Fruit fly (Drosophila melanogaster) whole organism, embryonic: ENCODE data around the gene CG31633.

ENCODE experiments used
- Adf1 ChIP-seq: fragments of 200-800 bp; sonication (Bioruptor generic); IDR thresholded peaks from 2 replicates; pipeline ENCODE4 v1.3.6; 2022; ENCODE audit warnings: missing biosample characterization, missing genetic modification characterization
- CG10366 ChIP-seq: fragments of 200-800 bp; sonication (Bioruptor generic); IDR thresholded peaks from 2 replicates; pipeline ENCODE4 v1.3.6; 2022; ENCODE audit warnings: missing biosample characterization, missing genetic modification characterization
- CG10654 ChIP-seq: fragments of 200-800 bp; sonication (Bioruptor generic); optimal IDR thresholded peaks from 2 replicates; lab custom pipeline; 2016; ENCODE audit warnings: missing biosample characterization, missing genetic modification characterization
- CG11085 ChIP-seq: fragments of 200-800 bp; sonication (Bioruptor generic); IDR thresholded peaks from 2 replicates; pipeline ENCODE4 v1.3.6; 2022; ENCODE audit warnings: missing biosample characterization, missing genetic modification characterization
- CG12155 ChIP-seq: fragments of 200-800 bp; sonication (Bioruptor generic); optimal IDR thresholded peaks from 3 replicates; lab custom pipeline; 2016; ENCODE audit warnings: missing biosample characterization, missing genetic modification characterization
- CG12299 ChIP-seq: fragments of 200-800 bp; sonication (Bioruptor generic); optimal IDR thresholded peaks from 2 replicates; lab custom pipeline; 2018; ENCODE audit warnings: missing biosample characterization, mild to moderate bottlenecking, missing genetic modification characterization
- CG12391 ChIP-seq: fragments of 200-800 bp; sonication (Bioruptor generic); optimal IDR thresholded peaks from 3 replicates; lab custom pipeline; 2018; ENCODE audit warnings: missing biosample characterization, mild to moderate bottlenecking, missing genetic modification characterization, moderate library complexity
- CG12769 ChIP-seq: fragments of 200-800 bp; sonication (Bioruptor generic); optimal IDR thresholded peaks from 2 replicates; lab custom pipeline; 2019; ENCODE audit warnings: missing biosample characterization, mild to moderate bottlenecking, missing genetic modification characterization, moderate library complexity
- CG13123 ChIP-seq: fragments of 200-800 bp; sonication (Bioruptor generic); optimal IDR thresholded peaks from 2 replicates; lab custom pipeline; 2016; ENCODE audit warnings: missing biosample characterization, missing genetic modification characterization
- CG14050 ChIP-seq: fragments of 200-800 bp; sonication (Bioruptor generic); IDR thresholded peaks from 3 replicates; pipeline ENCODE4 v1.3.6; 2022; ENCODE audit warnings: missing biosample characterization, missing genetic modification characterization
- CG15269 ChIP-seq: fragments of 200-800 bp; sonication (Bioruptor generic); optimal IDR thresholded peaks from 2 replicates; lab custom pipeline; 2018; ENCODE audit warnings: missing biosample characterization, mild to moderate bottlenecking, missing genetic modification characterization, moderate library complexity
- CG16863 ChIP-seq: fragments of 200-800 bp; sonication (Bioruptor generic); optimal IDR thresholded peaks from 3 replicates; lab custom pipeline; 2016; ENCODE audit warnings: missing biosample characterization, missing genetic modification characterization
- CG2116 ChIP-seq: fragments of 200-800 bp; sonication (Bioruptor generic); optimal IDR thresholded peaks from 3 replicates; lab custom pipeline; 2018; ENCODE audit warnings: missing biosample characterization, mild to moderate bottlenecking, missing genetic modification characterization
- CG2129 ChIP-seq: fragments of 200-800 bp; sonication (Bioruptor generic); IDR thresholded peaks from 2 replicates; pipeline ENCODE4 v1.3.6; 2022; ENCODE audit warnings: missing biosample characterization, missing genetic modification characterization; ENCODE audit not compliant: partially characterized antibody
- CG2889 ChIP-seq: fragments of 200-800 bp; sonication (Bioruptor generic); IDR thresholded peaks from 3 replicates; pipeline ENCODE4 v1.3.6; 2022; ENCODE audit warnings: missing biosample characterization, missing genetic modification characterization
- CG30403 ChIP-seq: fragments of 200-800 bp; sonication (Bioruptor generic); optimal IDR thresholded peaks from 3 replicates; lab custom pipeline; 2016; ENCODE audit warnings: missing biosample characterization, missing genetic modification characterization
- CG3065 ChIP-seq: fragments of 200-800 bp; sonication (Bioruptor generic); optimal IDR thresholded peaks from 2 replicates; lab custom pipeline; 2016; ENCODE audit warnings: missing biosample characterization, missing genetic modification characterization
- CG31388 ChIP-seq: fragments of 200-800 bp; sonication (Bioruptor generic); optimal IDR thresholded peaks from 2 replicates; lab custom pipeline; 2016; ENCODE audit warnings: missing biosample characterization, missing genetic modification characterization
- CG31441 ChIP-seq: fragments of 200-800 bp; sonication (Bioruptor generic); IDR thresholded peaks from 2 replicates; pipeline ENCODE4 v1.3.6; 2022; ENCODE audit warnings: missing biosample characterization, missing genetic modification characterization
- CG32767 ChIP-seq: fragments of 200-800 bp; sonication (Bioruptor generic); IDR thresholded peaks from 2 replicates; pipeline ENCODE4 v1.3.6; 2022; ENCODE audit warnings: missing biosample characterization, missing genetic modification characterization
- CG3281 ChIP-seq: fragments of 200-800 bp; sonication (Bioruptor generic); optimal IDR thresholded peaks from 3 replicates; lab custom pipeline; 2017; ENCODE audit warnings: missing biosample characterization, mild to moderate bottlenecking, missing genetic modification characterization
- CG33557 ChIP-seq: fragments of 200-800 bp; sonication (Bioruptor generic); optimal IDR thresholded peaks from 2 replicates; lab custom pipeline; 2019; ENCODE audit warnings: missing biosample characterization, mild to moderate bottlenecking, missing genetic modification characterization, moderate library complexity
- CG6175 ChIP-seq: fragments of 200-800 bp; sonication (Bioruptor generic); IDR thresholded peaks from 3 replicates; pipeline ENCODE4 v1.3.6; 2022; ENCODE audit warnings: missing biosample characterization, missing genetic modification characterization
- CG6272 ChIP-seq: fragments of 200-800 bp; sonication (Bioruptor generic); IDR thresholded peaks from 2 replicates; pipeline ENCODE4 v1.3.6; 2022; ENCODE audit warnings: missing biosample characterization, missing genetic modification characterization
- CG6791 ChIP-seq: fragments of 200-800 bp; sonication (Bioruptor generic); IDR thresholded peaks from 3 replicates; pipeline ENCODE4 v1.3.6; 2022; ENCODE audit warnings: missing biosample characterization, missing genetic modification characterization; ENCODE audit not compliant: partially characterized antibody
- CG9727 ChIP-seq: fragments of 200-800 bp; sonication (Bioruptor generic); optimal IDR thresholded peaks from 3 replicates; lab custom pipeline; 2017; ENCODE audit warnings: missing biosample characterization, mild to moderate bottlenecking, missing genetic modification characterization
- CG9817 ChIP-seq: fragments of 200-800 bp; sonication (Bioruptor generic); optimal IDR thresholded peaks from 2 replicates; lab custom pipeline; 2018; ENCODE audit warnings: missing biosample characterization, mild to moderate bottlenecking, missing genetic modification characterization, moderate library complexity
- CHES-1-like ChIP-seq: fragments of 200-800 bp; sonication (Bioruptor generic); optimal IDR thresholded peaks from 2 replicates; lab custom pipeline; 2016; ENCODE audit warnings: missing biosample characterization, missing genetic modification characterization
- D19A ChIP-seq: fragments of 200-800 bp; optimal IDR thresholded peaks from 3 replicates; lab custom pipeline; 2019; ENCODE audit warnings: missing biosample characterization, mild to moderate bottlenecking, missing genetic modification characterization, moderate library complexity
- Dref ChIP-seq: fragments of 200-800 bp; sonication (Bioruptor generic); IDR thresholded peaks from 2 replicates; pipeline ENCODE4 v1.3.6; 2022; ENCODE audit warnings: missing biosample characterization, missing genetic modification characterization
- HHEX ChIP-seq: fragments of 200-800 bp; sonication (Bioruptor generic); optimal IDR thresholded peaks from 3 replicates; lab custom pipeline; 2017; ENCODE audit warnings: missing biosample characterization, mild to moderate bottlenecking, missing genetic modification characterization, missing genetic modification reagents
- Nf-YB ChIP-seq: fragments of 200-800 bp; sonication (Bioruptor generic); optimal IDR thresholded peaks from 3 replicates; lab custom pipeline; 2019; ENCODE audit warnings: missing biosample characterization, mild to moderate bottlenecking, missing genetic modification characterization, moderate library complexity
- Ravus ChIP-seq: fragments of 200-800 bp; sonication (Bioruptor generic); IDR thresholded peaks from 2 replicates; pipeline ENCODE4 v1.3.6; 2022; ENCODE audit warnings: missing biosample characterization, missing genetic modification characterization
- Ssrp ChIP-seq: fragments of 200-800 bp; sonication (Bioruptor generic); optimal IDR thresholded peaks from 2 replicates; lab custom pipeline; 2018; ENCODE audit warnings: missing biosample characterization, mild to moderate bottlenecking, missing genetic modification characterization, moderate library complexity
- ac ChIP-seq: fragments of 200-800 bp; sonication (Bioruptor generic); optimal IDR thresholded peaks from 3 replicates; lab custom pipeline; 2017; ENCODE audit warnings: missing biosample characterization, mild to moderate bottlenecking, missing genetic modification characterization
- ap ChIP-seq: fragments of 200-800 bp; sonication (Bioruptor generic); IDR thresholded peaks from 2 replicates; pipeline ENCODE4 v1.3.6; 2022; ENCODE audit warnings: missing biosample characterization, missing genetic modification characterization
- az2 ChIP-seq: fragments of 200-800 bp; sonication (Bioruptor generic); optimal IDR thresholded peaks from 3 replicates; lab custom pipeline; 2016; ENCODE audit warnings: missing biosample characterization, missing genetic modification characterization
- bowl ChIP-seq: fragments of 200-800 bp; sonication (Bioruptor generic); IDR thresholded peaks from 2 replicates; pipeline ENCODE4 v1.3.6; 2022; ENCODE audit warnings: missing biosample characterization, missing genetic modification characterization
- chm ChIP-seq: fragments of 200-800 bp; sonication (Bioruptor generic); IDR thresholded peaks from 2 replicates; pipeline ENCODE4 v1.3.6; 2022; ENCODE audit warnings: missing biosample characterization, missing genetic modification characterization
- crp ChIP-seq, 2 experiments: fragments of 200-800 bp; sonication (Bioruptor generic); optimal IDR thresholded peaks; 2 replicates in 1 of 2; 3 replicates in 1 of 2; lab custom pipeline; 2017; ENCODE audit warnings: missing biosample characterization in 2 of 2, missing genetic modification characterization in 2 of 2, mild to moderate bottlenecking in 1 of 2, moderate library complexity in 1 of 2
- cwo ChIP-seq: fragments of 200-800 bp; sonication (Bioruptor generic); optimal IDR thresholded peaks from 3 replicates; lab custom pipeline; 2017; ENCODE audit warnings: missing biosample characterization, missing genetic modification characterization, mild to moderate bottlenecking, moderate library complexity, missing genetic modification reagents
- fru ChIP-seq: fragments of >200 bp; optimal IDR thresholded peaks from 2 replicates; lab custom pipeline; 2017
- grn ChIP-seq: fragments of 200-800 bp; sonication (Bioruptor generic); optimal IDR thresholded peaks from 3 replicates; lab custom pipeline; 2017; ENCODE audit warnings: missing biosample characterization, missing genetic modification characterization
- gsb-n ChIP-seq: fragments of 200-800 bp; sonication (Bioruptor generic); optimal IDR thresholded peaks from 3 replicates; lab custom pipeline; 2018; ENCODE audit warnings: missing biosample characterization, mild to moderate bottlenecking, missing genetic modification characterization
- kah ChIP-seq: fragments of 200-800 bp; sonication (Bioruptor generic); optimal IDR thresholded peaks from 2 replicates; lab custom pipeline; 2018; ENCODE audit warnings: missing biosample characterization, mild to moderate bottlenecking, missing genetic modification characterization
- psq ChIP-seq: fragments of 200-800 bp; sonication (Bioruptor generic); optimal IDR thresholded peaks from 2 replicates; lab custom pipeline; 2017; ENCODE audit warnings: missing biosample characterization, missing genetic modification characterization
- ranshi ChIP-seq: fragments of 200-800 bp; sonication (Bioruptor generic); IDR thresholded peaks from 2 replicates; pipeline ENCODE4 v1.3.6; 2022; ENCODE audit warnings: missing biosample characterization, missing genetic modification characterization
- salm ChIP-seq: fragments of 200-800 bp; sonication (Bioruptor generic); optimal IDR thresholded peaks from 2 replicates; lab custom pipeline; 2018; ENCODE audit warnings: missing biosample characterization, mild to moderate bottlenecking, missing genetic modification characterization
- shn ChIP-seq: fragments of 200-800 bp; sonication (Bioruptor generic); optimal IDR thresholded peaks from 3 replicates; lab custom pipeline; 2016; ENCODE audit warnings: missing biosample characterization, missing genetic modification characterization
- sr ChIP-seq: fragments of 200-800 bp; sonication (Bioruptor generic); IDR thresholded peaks from 3 replicates; pipeline ENCODE4 v1.3.6; 2022; ENCODE audit warnings: missing biosample characterization, missing genetic modification characterization
- tio ChIP-seq: fragments of 200-800 bp; sonication (Bioruptor generic); optimal IDR thresholded peaks from 2 replicates; lab custom pipeline; 2017; ENCODE audit warnings: missing biosample characterization, missing genetic modification characterization, inconsistent platforms

CG31633 gene

DNA sequence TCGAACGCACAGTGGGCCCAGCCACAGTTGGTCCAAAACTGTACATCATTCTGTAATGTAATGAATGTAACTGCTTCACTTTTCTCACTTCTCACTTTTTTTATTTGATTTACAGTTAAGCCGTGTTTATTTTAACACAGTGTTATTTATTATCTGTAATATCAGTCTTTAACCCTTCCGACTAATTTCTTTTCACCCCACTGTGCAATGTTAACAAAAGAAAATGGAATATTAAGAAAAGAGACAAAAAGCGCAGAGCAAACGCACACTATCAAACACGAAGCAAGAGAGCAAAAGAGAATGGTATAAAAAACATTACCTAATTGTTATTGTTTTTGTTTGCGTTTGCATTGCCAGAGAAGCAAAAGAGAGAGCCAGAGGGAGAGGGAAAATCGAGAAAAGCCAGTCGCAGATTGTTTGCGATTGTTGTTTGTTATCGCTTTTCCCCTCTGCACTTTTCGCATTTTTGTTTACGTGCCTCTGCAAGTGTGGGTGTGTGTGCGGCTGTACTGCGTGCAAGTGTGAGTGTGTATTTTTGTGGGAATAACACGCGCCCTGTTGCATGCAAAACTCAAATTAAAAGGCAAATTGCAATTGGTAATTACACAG is 8.9 kb downstream of the CG31633 start (continued):
- TF ChIP-seq CG6272 (GFP tag; lab: Robert Waterston, UW) = peak; percentile 93
- TF ChIP-seq CG3281 (GFP tag; lab: Kevin White, UChicago) = peak; percentile 97
- TF ChIP-seq HHEX = peak; percentile 98
- TF ChIP-seq CG11085 (GFP tag; lab: Robert Waterston, UW) = peak; percentile 94
- peak; percentile 98 for TF ChIP-seq shn (GFP tag; lab: Kevin White, UChicago)
- TF ChIP-seq crp (GFP tag; optimal IDR thresholded peaks at IDR 0.05; lab: Kevin White, UChicago) = peak; percentile 34 to 73
- peak; percentile 99 for TF ChIP-seq CG12391
- peak; percentile 97 for TF ChIP-seq D19A (tag; lab: Kevin White, UChicago)
- TF ChIP-seq CG3065 (GFP tag; lab: Kevin White, UChicago) = peak; percentile 97
- peak; percentile 96 for TF ChIP-seq cwo
- TF ChIP-seq Ssrp (tag; lab: Kevin White, UChicago) = peak; percentile 99
- TF ChIP-seq grn (GFP tag; lab: Kevin White, UChicago) = peak; percentile 83
- TF ChIP-seq CG15269 (tag; lab: Kevin White, UChicago) = peak; percentile 99
- peak; percentile 99 for TF ChIP-seq CG30403 (GFP tag; lab: Kevin White, UChicago)
- TF ChIP-seq Ravus (GFP tag; lab: Robert Waterston, UW) = peak; percentile 91
- peak; percentile 82 for TF ChIP-seq Adf1
- peak; percentile 96 for TF ChIP-seq CG33557 (GFP tag; lab: Kevin White, UChicago)
- TF ChIP-seq kah (GFP tag; lab: Kevin White, UChicago) = peak; percentile 96
- TF ChIP-seq tio (GFP tag; lab: Kevin White, UChicago) = peak; percentile 98
- peak; percentile 97 for TF ChIP-seq ap (GFP tag; lab: Robert Waterston, UW)
- peak; percentile 99 for TF ChIP-seq CG31441 (GFP tag; lab: Robert Waterston, UW)
- peak; percentile 95 for TF ChIP-seq CG12155 (GFP tag; lab: Kevin White, UChicago)
- peak; percentile 95 for TF ChIP-seq CG9817
- TF ChIP-seq psq = peak; percentile 97
- peak; percentile 93 for TF ChIP-seq CG2889 (GFP tag; lab: Robert Waterston, UW)
- TF ChIP-seq chm = peak; percentile 97
- peak; percentile 90 for TF ChIP-seq Nf-YB (GFP tag; lab: Kevin White, UChicago)
- peak; percentile 90 for TF ChIP-seq sr
- TF ChIP-seq CG14050 = peak; percentile 97
- TF ChIP-seq CG2129 (GFP tag; lab: Robert Waterston, UW) = no peak
- peak; percentile 97 for TF ChIP-seq CG10366
- TF ChIP-seq CG32767 (GFP tag; lab: Robert Waterston, UW) = peak; percentile 98
- TF ChIP-seq CG6791 (GFP tag; lab: Robert Waterston, UW) = peak; percentile 59; the same call in 1 of the 3 replicates
- peak; percentile 92 for TF ChIP-seq CG2116
- peak; percentile 98 for TF ChIP-seq CG16863 (GFP tag; lab: Kevin White, UChicago)
- peak; percentile 98 for TF ChIP-seq CG10654 (GFP tag; lab: Kevin White, UChicago)
- peak; percentile 95 for TF ChIP-seq bowl (GFP tag; lab: Robert Waterston, UW)
- no peak for TF ChIP-seq Dref (GFP tag; lab: Robert Waterston, UW)
- no peak for TF ChIP-seq fru
- peak; percentile 98 for TF ChIP-seq ac (GFP tag; lab: Kevin White, UChicago)
- TF ChIP-seq gsb-n (tag; lab: Kevin White, UChicago) = peak; percentile 99
- peak; percentile 98 for TF ChIP-seq CG9727 (GFP tag; lab: Kevin White, UChicago)
- peak; percentile 93 for TF ChIP-seq CG31388 (GFP tag; lab: Kevin White, UChicago)
- TF ChIP-seq CG12769 (tag; lab: Kevin White, UChicago) = peak; percentile 98
- peak; percentile 99 for TF ChIP-seq az2 (GFP tag; lab: Kevin White, UChicago)
- peak; percentile 99 for TF ChIP-seq CHES-1-like (GFP tag; lab: Kevin White, UChicago)
- TF ChIP-seq salm = peak; percentile 99
- peak; percentile 97 for TF ChIP-seq CG12299
- peak; percentile 98 for TF ChIP-seq ranshi (GFP tag; lab: Robert Waterston, UW)
- TF ChIP-seq CG13123 (GFP tag; lab: Kevin White, UChicago) = peak; percentile 96
- peak; percentile 90 for TF ChIP-seq CG6175 (GFP tag; lab: Robert Waterston, UW)
